Fruit fly (Drosophila melanogaster): ENCODE results near the gene Hsc70-2.

Gene Hsc70-2

dm6 chr3R:13010905-13011620 lies 33.5 kb upstream of the Hsc70-2 start, which contains the start of gene CG8031 (continued):
- TF ChIP-seq CG4282 (GFP tag; optimal IDR thresholded peaks at IDR 0.05): no peak
- TF ChIP-seq row (GFP tag; IDR thresholded peaks at IDR 0.05): peak; percentile 38; the same call in 1 of the 3 replicates
- no peak for TF ChIP-seq Mad (GFP tag; optimal IDR thresholded peaks at IDR 0.05)
- no peak for TF ChIP-seq CG13775 (GFP tag; optimal IDR thresholded peaks at IDR 0.05)
- TF ChIP-seq CG9932 (GFP tag; IDR thresholded peaks at IDR 0.05): no peak
- TF ChIP-seq CG3163 (GFP tag; optimal IDR thresholded peaks at IDR 0.05): no peak
- TF ChIP-seq CG6175 (GFP tag; IDR thresholded peaks at IDR 0.05): no peak
- TF ChIP-seq CG14050 (GFP tag; IDR thresholded peaks at IDR 0.05): 0 out of 3 replicates have a peak, but pooled peaks have one; percentile 18
- no peak for TF ChIP-seq dmrt11E (tag; optimal IDR thresholded peaks at IDR 0.05)
- TF ChIP-seq bcd (GFP tag; optimal IDR thresholded peaks at IDR 0.05): no peak
- TF ChIP-seq Poxn (GFP tag; IDR thresholded peaks at IDR 0.05): no peak
- TF ChIP-seq Drgx (GFP tag; IDR thresholded peaks at IDR 0.05): no peak
- TF ChIP-seq TFAM (GFP tag; optimal IDR thresholded peaks at IDR 0.05): no peak
- TF ChIP-seq CG2712 (tag; optimal IDR thresholded peaks at IDR 0.05): peak; percentile 17
- TF ChIP-seq onecut (GFP tag; IDR thresholded peaks at IDR 0.05): no peak
- TF ChIP-seq HLH54F (GFP tag; optimal IDR thresholded peaks at IDR 0.05): no peak
- TF ChIP-seq Dp (GFP tag; optimal IDR thresholded peaks at IDR 0.05): peak; percentile 52
- TF ChIP-seq CG10267 (tag; optimal IDR thresholded peaks at IDR 0.05): peak; percentile 60
- TF ChIP-seq CG30020 (tag; optimal IDR thresholded peaks at IDR 0.05): peak; percentile 27
- no peak for TF ChIP-seq vnd (GFP tag; IDR thresholded peaks at IDR 0.05; ENCODE audit: partially characterized antibody)
- no peak for TF ChIP-seq Dbx (GFP tag; IDR thresholded peaks at IDR 0.05)
- no peak for TF ChIP-seq p53 (GFP tag; optimal IDR thresholded peaks at IDR 0.05)
- TF ChIP-seq CG4617 (GFP tag; optimal IDR thresholded peaks at IDR 0.05; ENCODE audit: borderline replicate concordance): peak; percentile 58
- TF ChIP-seq cg (GFP tag; optimal IDR thresholded peaks at IDR 0.05): peak; percentile 97
- no peak for TF ChIP-seq CG13424 (tag; optimal IDR thresholded peaks at IDR 0.05)
- TF ChIP-seq knrl (GFP tag; IDR thresholded peaks at IDR 0.05; ENCODE audit: partially characterized antibody): no peak
- TF ChIP-seq corto (GFP tag; optimal IDR thresholded peaks at IDR 0.05): no peak
- TF ChIP-seq Oli (tag; optimal IDR thresholded peaks at IDR 0.05): no peak
- no peak for TF ChIP-seq disco-r (GFP tag; optimal IDR thresholded peaks at IDR 0.05)
- no peak; the same call in 1 of the 2 replicates for TF ChIP-seq MBD-R2 (GFP tag; IDR thresholded peaks at IDR 0.05)
- peak; percentile 28; the same call in 2 of the 3 replicates for TF ChIP-seq CG34224 (GFP tag; IDR thresholded peaks at IDR 0.05; ENCODE audit: partially characterized antibody)
- no peak for TF ChIP-seq nau (GFP tag; optimal IDR thresholded peaks at IDR 0.05)
- TF ChIP-seq CG12659 (GFP tag; optimal IDR thresholded peaks at IDR 0.05): peak; percentile 78
- TF ChIP-seq hkb (optimal IDR thresholded peaks at IDR 0.05): peak; percentile 24
- peak; percentile 29 for TF ChIP-seq hkb (GFP tag; IDR thresholded peaks at IDR 0.05)
- peak; percentile 26 for TF ChIP-seq trem (tag; optimal IDR thresholded peaks at IDR 0.05)
- TF ChIP-seq pzg (GFP tag; optimal IDR thresholded peaks at IDR 0.05): peak; percentile 62
- TF ChIP-seq dimm (GFP tag; IDR thresholded peaks at IDR 0.05): no peak
- TF ChIP-seq cad (GFP tag; optimal IDR thresholded peaks at IDR 0.05): no peak
- peak; percentile 11 for TF ChIP-seq CG10979 (tag; optimal IDR thresholded peaks at IDR 0.05)
- peak; percentile 91 for TF ChIP-seq Sin3A (optimal IDR thresholded peaks at IDR 0.05)
- TF ChIP-seq cas (GFP tag; IDR thresholded peaks at IDR 0.05): no peak
- TF ChIP-seq Dfd (GFP tag; optimal IDR thresholded peaks at IDR 0.05): no peak
- no peak for TF ChIP-seq bsh (GFP tag; optimal IDR thresholded peaks at IDR 0.05)

Data from whole organism, embryonic.